Worm (Caenorhabditis elegans) whole organism, L4/young adult: Measurements from ENCODE around the gene R05H5.4.

ENCODE experiments used
- W03F9.2 ChIP-seq: fragments of 150-350 bp; optimal IDR thresholded peaks from 2 replicates; lab custom pipeline; 2014; ENCODE audit warnings: missing biosample characterization, missing genetic modification characterization
- dao-5 ChIP-seq: sonication (generic microtip); optimal IDR thresholded peaks from 2 replicates; lab custom pipeline; 2016; ENCODE audit warnings: missing genotype, missing genetic modification characterization, moderate library complexity, missing compliant biosample characterization
- him-1 ChIP-seq: sonication (generic microtip); optimal IDR thresholded peaks from 2 replicates; lab custom pipeline; 2016; ENCODE audit warnings: missing genotype, missing genetic modification reagents, missing genetic modification characterization, missing compliant biosample characterization

The R05H5.4 gene

DNA sequence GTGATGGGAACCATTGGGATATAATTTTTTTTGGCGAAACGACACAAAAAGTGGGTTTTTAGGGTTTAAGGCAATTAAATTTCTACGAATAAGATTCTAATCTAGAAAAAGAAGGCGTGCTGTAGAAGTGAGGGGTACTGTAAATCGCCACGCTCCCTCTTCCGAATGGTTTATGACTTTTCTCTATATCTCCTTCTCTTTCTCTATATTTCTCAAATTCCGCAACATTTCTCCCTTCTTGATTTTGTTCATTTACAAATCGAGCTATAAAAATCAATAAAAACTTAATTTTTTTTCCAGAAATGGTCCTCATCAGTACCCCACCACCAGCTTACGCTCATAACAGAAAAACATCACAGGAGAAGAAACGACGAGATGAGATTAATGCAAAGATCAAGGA is 18.4 kb upstream of the R05H5.4 start, which contains the start of gene ref-1:
Gene ref-1 (plus strand): TSS at position 301 of the 400 bp plus-strand sequence.
- TF ChIP-seq dao-5 = no peak

DNA sequence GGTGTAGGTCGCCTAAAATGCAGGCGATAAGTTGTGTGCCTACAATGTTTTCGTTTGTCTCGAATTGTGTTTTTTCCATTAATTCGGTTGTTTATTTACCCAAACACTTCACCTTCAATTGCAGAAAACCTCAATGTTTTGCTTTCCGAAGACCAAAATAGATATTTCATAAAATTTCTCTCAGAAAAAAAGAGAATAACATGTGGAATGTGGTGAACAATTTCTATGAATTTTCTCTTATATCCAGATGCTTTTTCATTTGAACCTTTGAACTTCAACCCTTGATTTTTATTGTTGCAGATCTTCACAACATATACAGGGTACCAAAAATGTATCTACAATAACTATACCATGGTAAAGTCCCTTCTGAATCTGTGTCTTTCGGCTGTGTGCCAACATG is 6.6 kb upstream of the R05H5.4 start, which contains the start of gene T01E8.1:
Gene T01E8.1 (plus strand): TSS at position 301 of the 400 bp plus-strand sequence.
- TF ChIP-seq dao-5 (no peak), him-1 (no peak)

DNA sequence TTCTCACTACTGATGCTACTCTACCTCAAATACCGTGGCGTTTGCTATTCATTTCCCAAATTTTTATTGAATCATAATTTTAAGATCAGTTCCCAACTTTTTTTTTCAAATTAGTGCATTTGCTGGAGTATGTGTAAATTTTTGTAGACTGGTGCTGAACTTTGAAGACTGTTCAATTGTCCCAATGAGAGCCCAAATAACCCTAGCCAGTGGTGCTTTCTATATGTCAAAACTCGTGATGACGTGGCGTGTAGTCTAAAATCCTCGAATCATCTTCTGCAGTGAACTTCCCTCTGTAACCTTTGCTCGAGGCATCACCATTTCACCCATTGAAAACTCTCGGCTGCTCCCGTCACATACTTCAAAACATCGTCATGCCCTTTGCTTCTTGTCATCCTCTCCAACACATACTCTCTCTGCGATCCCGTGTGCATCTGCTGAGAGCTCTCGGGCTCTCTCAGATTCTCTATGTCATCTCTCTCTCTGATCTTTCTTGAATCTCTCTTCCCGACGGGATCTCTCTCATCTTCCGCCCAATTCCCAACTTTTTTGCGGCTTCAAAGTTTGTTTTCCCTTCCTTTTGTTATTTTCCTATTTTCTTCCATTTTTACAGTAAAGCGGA is 4.7 kb upstream of the R05H5.4 start:
- TF ChIP-seq him-1 = no peak
- TF ChIP-seq W03F9.2 (tag; lab: Kevin White, UChicago) = no peak
- no peak for TF ChIP-seq dao-5

DNA sequence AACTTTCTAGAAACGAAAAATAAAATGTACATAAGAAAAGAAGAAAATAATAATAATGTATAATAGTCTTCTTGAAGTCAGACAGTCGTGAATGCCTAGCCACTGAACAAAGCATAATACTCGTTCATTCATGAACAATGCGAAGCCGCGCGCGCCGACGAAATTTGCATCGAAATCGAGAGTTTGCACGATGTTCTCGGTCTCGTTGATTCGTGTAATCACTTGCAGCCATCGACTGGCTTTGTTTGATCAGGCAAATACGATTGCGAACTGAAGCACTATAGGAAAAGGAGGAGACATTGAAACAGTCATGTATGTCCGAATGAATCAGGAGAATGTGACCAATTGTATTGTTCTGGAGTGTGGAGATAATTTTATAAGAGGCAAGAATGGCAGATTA is 4.0 kb upstream of the R05H5.4 start:
- no peak for TF ChIP-seq him-1
- no peak for TF ChIP-seq dao-5
- TF ChIP-seq W03F9.2 (tag; lab: Kevin White, UChicago) = no peak

DNA sequence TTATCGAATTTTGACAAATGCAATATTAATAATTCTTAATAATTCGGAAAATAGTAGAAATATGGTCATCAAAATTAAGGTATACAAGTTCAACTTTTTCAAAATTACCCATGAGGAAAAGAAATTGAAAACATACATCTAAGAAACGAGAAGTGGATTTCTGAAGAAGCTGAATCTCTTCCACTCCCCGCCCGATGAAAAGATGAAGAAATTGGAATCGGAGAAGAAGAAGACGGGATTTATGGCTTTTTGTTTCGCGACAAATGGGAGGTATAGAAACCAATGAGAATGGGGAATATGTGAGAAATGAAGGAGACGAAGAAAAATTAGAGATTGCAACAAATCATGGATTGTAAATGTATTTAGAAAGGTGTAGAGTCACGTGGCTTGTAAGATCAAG is 3.3 kb upstream of the R05H5.4 start:
- TF ChIP-seq W03F9.2 (tag; lab: Kevin White, UChicago) = no peak
- TF ChIP-seq him-1 = no peak
- TF ChIP-seq dao-5 = no peak

DNA sequence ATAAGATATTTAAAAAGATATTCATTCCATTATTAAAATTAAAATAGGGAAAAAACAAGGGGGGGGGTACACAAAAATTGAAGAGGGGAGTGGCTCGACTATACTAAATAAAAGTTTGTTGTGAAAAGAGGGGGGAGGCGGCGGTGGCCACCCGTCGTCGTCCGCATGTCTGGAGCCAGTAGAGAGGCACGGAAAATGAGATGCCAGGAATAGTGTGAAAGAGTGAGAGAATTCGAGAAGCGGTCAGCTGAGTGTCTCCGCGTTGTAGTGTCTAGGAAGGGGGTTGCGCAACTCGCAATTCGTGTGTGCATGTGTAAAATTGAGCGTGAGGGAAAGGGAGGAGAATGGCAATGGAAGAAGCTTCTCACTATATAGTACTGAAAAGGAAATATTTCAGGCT is 2.5 kb upstream of the R05H5.4 start:
- TF ChIP-seq dao-5 = no peak
- TF ChIP-seq W03F9.2 (tag; lab: Kevin White, UChicago) = no peak
- TF ChIP-seq him-1 = no peak

DNA sequence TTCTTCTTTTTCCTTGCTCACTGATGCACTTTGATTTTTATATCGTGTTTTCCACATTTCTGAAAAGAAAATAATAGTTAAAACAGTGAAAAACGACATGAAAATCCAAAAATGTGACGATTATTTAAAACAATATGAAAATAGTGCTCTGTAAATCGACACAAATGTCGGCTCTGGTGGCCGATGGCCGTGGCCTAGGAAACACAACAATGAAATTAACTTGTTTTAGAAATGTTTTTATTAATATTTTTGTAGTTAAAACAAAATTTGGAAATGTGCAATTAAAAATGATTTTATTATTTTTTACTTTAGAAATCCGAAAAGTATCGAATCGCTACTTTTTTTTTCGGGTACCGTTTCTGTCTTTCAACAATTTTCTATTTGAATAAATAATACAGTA is 953 bp upstream of the R05H5.4 start, which contains the start of gene arv-1:
Gene arv-1 (minus strand): TSS at position 65 of the 400 bp plus-strand sequence.
- TF ChIP-seq dao-5 = no peak
- TF ChIP-seq W03F9.2 (tag; lab: Kevin White, UChicago) = peak; percentile 74
- TF ChIP-seq him-1 = peak; percentile 34

DNA sequence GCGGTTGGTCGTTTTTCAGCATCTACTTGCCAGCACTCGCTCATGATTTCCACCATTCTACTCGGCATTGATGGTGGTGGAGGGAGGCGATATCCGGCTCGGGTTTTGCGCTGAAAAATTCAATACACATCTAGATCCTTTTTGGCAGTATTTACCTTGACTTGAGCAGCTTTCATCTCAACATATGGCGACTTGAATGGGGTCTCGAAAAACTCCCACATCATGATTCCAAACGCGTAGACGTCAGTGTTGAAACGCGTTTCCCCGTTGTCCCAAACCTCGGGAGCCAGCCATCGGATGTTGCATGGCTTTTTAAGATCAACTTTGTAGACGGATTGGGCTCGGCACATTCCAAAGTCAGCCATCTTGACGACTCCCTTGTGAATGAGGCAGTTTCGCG is 1.3 kb downstream of the R05H5.4 start:
- TF ChIP-seq W03F9.2 (tag; lab: Kevin White, UChicago) (no peak), him-1 (no peak)

DNA sequence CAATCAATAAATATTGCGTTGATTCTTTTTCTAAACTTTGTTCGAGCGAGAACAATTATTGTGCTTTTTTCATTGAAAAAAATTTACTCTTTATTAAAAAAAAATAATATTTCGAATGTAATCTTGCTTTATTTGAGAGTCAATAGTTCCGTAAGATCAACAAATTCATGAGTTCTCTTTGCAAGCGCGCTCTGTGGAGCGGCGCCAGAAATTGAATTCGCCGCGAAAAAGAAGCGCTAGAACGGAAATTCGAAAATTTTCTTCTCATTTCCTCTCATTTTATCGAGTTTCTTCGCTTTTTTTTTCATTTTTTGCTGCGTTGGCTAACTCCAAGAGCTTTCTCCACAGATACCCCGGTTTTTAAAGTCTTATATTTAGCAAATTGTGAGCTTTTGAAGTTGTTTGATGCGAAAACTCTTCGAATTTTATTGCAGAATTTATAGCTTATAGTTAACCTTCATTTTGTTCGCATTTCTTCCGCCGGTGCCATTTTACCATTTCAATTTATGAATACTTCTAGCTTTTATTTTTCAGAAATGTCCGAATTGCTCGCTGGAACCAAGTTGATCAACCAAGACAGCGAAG is 2.6 kb downstream of the R05H5.4 start, which contains the start of gene R05H5.3:
Gene R05H5.3 (plus strand): TSS at position 535 of the 585 bp plus-strand sequence.
- TF ChIP-seq W03F9.2 (tag; lab: Kevin White, UChicago) (peak; percentile 49), him-1 (peak; percentile 16), dao-5 (no peak)

DNA sequence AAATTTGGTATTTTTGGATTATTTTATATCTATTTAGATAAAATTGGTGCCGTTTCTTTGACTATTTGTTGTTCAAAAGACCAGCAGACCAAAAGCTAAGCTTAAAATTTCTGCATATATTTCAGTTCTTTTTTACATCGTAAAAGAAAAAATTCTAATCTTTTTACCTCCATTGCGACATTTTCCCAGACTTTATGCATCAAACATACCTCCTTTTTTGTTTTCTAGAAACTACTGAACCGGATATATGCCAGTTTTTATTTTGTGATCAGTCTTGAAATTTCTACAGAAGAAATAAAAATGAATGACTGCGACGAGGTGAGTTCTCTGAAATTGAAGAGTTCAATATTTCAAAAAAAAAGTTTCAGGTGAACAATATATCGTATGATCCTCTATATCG is 5.2 kb downstream of the R05H5.4 start, which contains the start of gene srb-6:
Gene srb-6 (plus strand): TSS at position 301 of the 400 bp plus-strand sequence.
- TF ChIP-seq W03F9.2 (tag; lab: Kevin White, UChicago) (no peak), dao-5 (no peak), him-1 (no peak)

DNA sequence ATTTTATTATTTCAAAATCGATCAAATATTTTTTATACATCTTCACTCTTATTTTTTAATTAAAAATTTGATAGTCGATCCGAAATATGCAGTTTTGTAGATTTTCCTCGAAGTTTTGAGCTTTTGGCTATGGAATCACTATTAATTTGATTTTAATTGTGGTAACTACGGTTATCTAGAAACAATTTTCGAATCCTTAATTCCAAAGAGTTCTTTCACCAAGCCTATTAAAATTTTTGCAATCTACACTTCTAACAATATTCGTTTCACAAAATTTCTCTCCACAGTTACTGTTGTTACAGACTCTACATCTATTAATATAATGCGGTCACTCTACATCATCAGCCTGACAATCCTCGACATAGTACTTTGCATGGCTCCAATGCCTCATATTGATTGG is 7.6 kb downstream of the R05H5.4 start, which contains the start of gene R05H5.7:
Gene R05H5.7 (plus strand): TSS at position 301 of the 400 bp plus-strand sequence.
- TF ChIP-seq dao-5 (no peak), him-1 (no peak), W03F9.2 (tag; lab: Kevin White, UChicago) (no peak)

DNA sequence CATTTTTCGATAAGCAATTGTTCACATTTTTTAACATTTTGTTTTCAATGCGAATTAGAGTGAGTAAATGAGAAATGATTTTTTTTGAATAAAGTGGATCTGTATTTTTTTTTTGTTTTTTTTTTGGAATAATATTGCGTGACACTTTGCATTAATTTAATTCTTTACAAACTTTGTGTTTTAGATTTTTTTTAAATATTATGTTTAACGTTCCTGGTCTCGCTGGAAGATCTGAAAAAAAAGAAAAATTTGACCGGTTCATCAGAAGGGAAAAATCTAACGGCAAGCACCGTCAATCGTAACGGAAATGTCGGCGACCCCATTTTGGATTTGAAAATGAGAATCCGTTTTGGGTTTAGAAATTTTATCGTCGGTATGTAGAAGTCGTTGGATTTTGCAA is 10.4 kb downstream of the R05H5.4 start, which contains the start of gene cdc-25.4:
Gene cdc-25.4 (minus strand): TSS at position 101 of the 400 bp plus-strand sequence.
- TF ChIP-seq dao-5 = no peak

DNA sequence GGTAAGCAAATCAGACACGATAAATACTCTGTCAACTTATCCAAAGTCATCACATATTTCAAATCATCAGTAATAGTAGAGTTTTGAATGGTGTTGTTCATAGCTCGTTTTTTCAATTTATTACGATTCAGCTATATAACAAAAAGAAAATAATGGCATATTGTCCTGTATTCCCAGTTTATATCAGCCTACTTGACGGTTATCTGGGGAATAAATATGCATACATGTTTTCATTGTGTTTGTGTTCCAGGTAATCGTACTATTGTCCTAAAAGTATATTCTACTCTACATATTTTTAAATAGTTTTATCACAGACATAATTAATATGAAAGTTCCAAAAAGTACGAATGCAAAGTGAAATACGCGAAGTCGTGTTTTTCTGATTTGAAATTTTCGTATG is 12.0 kb downstream of the R05H5.4 start, which contains the start of gene srd-2:
Gene srd-2 (minus strand): TSS at position 101 of the 400 bp plus-strand sequence.
- TF ChIP-seq dao-5 (no peak), W03F9.2 (tag; lab: Kevin White, UChicago) (no peak), him-1 (no peak)

DNA sequence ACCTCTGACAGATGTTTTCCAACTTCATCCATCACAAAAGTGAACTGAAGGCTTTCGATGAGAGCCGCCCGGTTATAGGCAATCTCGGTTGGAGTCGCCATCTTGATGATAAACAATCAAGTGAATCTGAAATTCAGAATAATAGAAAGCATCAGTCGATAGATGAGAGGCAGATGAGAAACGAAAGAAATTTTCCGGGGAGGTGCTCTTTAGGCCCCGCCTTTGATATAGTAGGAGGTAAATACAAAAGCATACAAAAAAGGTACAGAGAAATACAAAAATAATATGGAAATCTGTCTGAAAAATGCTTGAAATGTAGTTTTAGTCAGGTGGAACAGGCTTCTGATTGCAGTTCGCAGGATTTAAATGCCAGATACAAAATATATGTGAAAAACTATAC is 17.2 kb downstream of the R05H5.4 start, which contains the start of gene srd-1:
Gene srd-1 (minus strand): TSS at position 101 of the 400 bp plus-strand sequence.
- TF ChIP-seq W03F9.2 (tag; lab: Kevin White, UChicago) (no peak), him-1 (no peak), dao-5 (no peak)

DNA sequence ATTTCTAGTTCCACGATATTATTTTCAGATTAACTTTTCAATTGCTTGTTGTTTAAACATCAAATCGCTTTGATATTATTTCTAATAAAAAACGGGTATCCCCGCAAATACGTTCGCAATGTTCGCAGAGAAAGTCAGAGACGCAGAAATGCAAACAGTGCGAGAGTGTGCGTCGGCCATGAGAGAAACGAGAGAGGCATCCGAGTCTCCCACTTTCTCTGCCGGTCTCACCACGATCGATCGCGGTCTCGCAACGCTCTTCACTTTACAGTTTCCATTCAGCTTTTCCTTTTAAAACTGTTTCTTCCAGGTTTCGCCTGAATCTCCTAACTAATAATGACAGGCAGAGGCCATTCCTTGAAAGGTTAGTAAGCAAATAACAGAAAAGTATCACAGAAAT is 25.5 kb downstream of the R05H5.4 start, which contains the start of gene F33H1.4:
Gene F33H1.4 (plus strand): TSS at position 311 of the 400 bp plus-strand sequence.
- peak; percentile 22 for TF ChIP-seq him-1
- no peak for TF ChIP-seq W03F9.2 (tag; lab: Kevin White, UChicago)
